Fruit fly (Drosophila melanogaster): ENCODE data around the gene mth.

mth gene

DNA sequence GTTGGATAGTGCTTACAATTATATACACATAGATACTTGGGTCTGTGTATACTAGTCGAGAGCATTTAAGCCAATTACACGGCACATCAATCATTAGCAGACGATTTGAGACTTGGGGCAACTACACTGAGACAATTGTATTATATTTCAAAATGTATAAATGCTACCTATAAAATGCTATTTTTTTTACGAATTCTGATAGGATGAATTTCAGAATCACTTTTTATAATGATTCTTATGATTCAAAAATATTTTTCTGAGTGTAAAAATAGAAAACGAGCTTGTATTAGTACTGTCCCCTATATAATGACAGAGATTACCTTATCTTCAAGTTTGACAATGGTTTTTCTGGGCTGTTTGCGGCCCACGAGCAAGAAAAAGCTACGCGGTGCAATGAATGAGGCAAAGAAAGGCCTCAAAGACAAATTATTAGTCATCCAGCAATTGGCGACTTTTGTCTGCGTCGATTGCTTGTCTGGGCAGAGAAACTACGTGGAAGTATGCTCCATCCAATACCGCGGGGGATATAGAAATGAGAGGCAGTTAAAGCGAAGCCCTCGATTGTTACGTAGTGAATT, 4.0 kb upstream of the mth start (continued):
- TF ChIP-seq emc (GFP tag; optimal IDR thresholded peaks at IDR 0.05) (no peak), lmd (GFP tag; IDR thresholded peaks at IDR 0.05) (peak; percentile 85), slbo (GFP tag; IDR thresholded peaks at IDR 0.05) (peak; percentile 85), Hmx (GFP tag; optimal IDR thresholded peaks at IDR 0.05) (no peak), onecut (GFP tag; IDR thresholded peaks at IDR 0.05) (no peak), ATbp (GFP tag; optimal IDR thresholded peaks at IDR 0.05) (peak; percentile 8), zfh2 (GFP tag; optimal IDR thresholded peaks at IDR 0.05) (peak; percentile 12), Atf3 (GFP tag; optimal IDR thresholded peaks at IDR 0.05) (no peak), fd3F (GFP tag; optimal IDR thresholded peaks at IDR 0.05) (peak; percentile 56), CG1602 (GFP tag; optimal IDR thresholded peaks at IDR 0.05) (peak; percentile 23), CG12769 (tag; optimal IDR thresholded peaks at IDR 0.05) (no peak), CG10366 (GFP tag; IDR thresholded peaks at IDR 0.05) (peak; percentile 65), dmrt11E (tag; optimal IDR thresholded peaks at IDR 0.05) (peak; percentile 29), gfzf (GFP tag; optimal IDR thresholded peaks at IDR 0.05) (no peak), CG16779 (GFP tag; IDR thresholded peaks at IDR 0.05) (no peak), ato (GFP tag; IDR thresholded peaks at IDR 0.05; ENCODE audit: partially characterized antibody) (no peak), vvl (GFP tag; IDR thresholded peaks at IDR 0.05) (peak; percentile 92), pnt (GFP tag; optimal IDR thresholded peaks at IDR 0.05) (peak; percentile 17), Hr78 (GFP tag; optimal IDR thresholded peaks at IDR 0.05) (peak in 1 of 2 experiments; percentile 83), CG10267 (tag; optimal IDR thresholded peaks at IDR 0.05) (peak; percentile 76), CG15269 (tag; optimal IDR thresholded peaks at IDR 0.05) (peak; percentile 79), CG18476 (GFP tag; optimal IDR thresholded peaks at IDR 0.05) (peak; percentile 79), Poxn (GFP tag; IDR thresholded peaks at IDR 0.05) (no peak), CG30403 (GFP tag; optimal IDR thresholded peaks at IDR 0.05) (peak; percentile 75), CG32767 (GFP tag; IDR thresholded peaks at IDR 0.05) (peak; percentile 58; the same call in 1 of the 2 replicates), CG13424 (tag; optimal IDR thresholded peaks at IDR 0.05) (peak; percentile 64), GATAe (GFP tag; conservative IDR thresholded peaks at IDR 0.05) (peak; percentile 81), CG10543 (GFP tag; optimal IDR thresholded peaks at IDR 0.05) (no peak), corto (GFP tag; optimal IDR thresholded peaks at IDR 0.05) (no peak), Blimp-1 (GFP tag; optimal IDR thresholded peaks at IDR 0.05) (peak; percentile 83), CG11247 (GFP tag; IDR thresholded peaks at IDR 0.05) (peak; percentile 83), CG4424 (GFP tag; optimal IDR thresholded peaks at IDR 0.05) (peak; percentile 64), run (tag; optimal IDR thresholded peaks at IDR 0.05) (no peak), CG12299 (tag; optimal IDR thresholded peaks at IDR 0.05) (peak; percentile 1), ase (GFP tag; IDR thresholded peaks at IDR 0.05) (peak; percentile 69; the same call in 2 of the 3 replicates), Xbp1 (GFP tag; optimal IDR thresholded peaks at IDR 0.05) (peak; percentile 72), CG17802 (tag; optimal IDR thresholded peaks at IDR 0.05) (peak; percentile 42), psq (GFP tag; optimal IDR thresholded peaks at IDR 0.05) (peak; percentile 29), tna (GFP tag; IDR thresholded peaks at IDR 0.05; ENCODE audit: partially characterized antibody) (no peak), CG4820 (GFP tag; optimal IDR thresholded peaks at IDR 0.05) (peak; percentile 59), CG11085 (GFP tag; IDR thresholded peaks at IDR 0.05) (peak; percentile 70), CG7987 (GFP tag; optimal IDR thresholded peaks at IDR 0.05) (no peak), CG8765 (GFP tag; IDR thresholded peaks at IDR 0.05) (0 out of 2 replicates have a peak, but pooled peaks have one; percentile 43), CG4617 (GFP tag; optimal IDR thresholded peaks at IDR 0.05; ENCODE audit: borderline replicate concordance) (peak; percentile 18), ftz-f1 (GFP tag; optimal IDR thresholded peaks at IDR 0.05) (no peak), zen (tag; optimal IDR thresholded peaks at IDR 0.05) (peak; percentile 52), sc (optimal IDR thresholded peaks at IDR 0.05) (no peak), sc (GFP tag; optimal IDR thresholded peaks at IDR 0.05) (peak; percentile 12), PHDP (tag; optimal IDR thresholded peaks at IDR 0.05) (no peak), Rx (GFP tag; IDR thresholded peaks at IDR 0.05) (peak; percentile 55; the same call in 1 of the 2 replicates)
